Worm (Caenorhabditis elegans): ENCODE results near the gene hsd-3.

Gene hsd-3

DNA sequence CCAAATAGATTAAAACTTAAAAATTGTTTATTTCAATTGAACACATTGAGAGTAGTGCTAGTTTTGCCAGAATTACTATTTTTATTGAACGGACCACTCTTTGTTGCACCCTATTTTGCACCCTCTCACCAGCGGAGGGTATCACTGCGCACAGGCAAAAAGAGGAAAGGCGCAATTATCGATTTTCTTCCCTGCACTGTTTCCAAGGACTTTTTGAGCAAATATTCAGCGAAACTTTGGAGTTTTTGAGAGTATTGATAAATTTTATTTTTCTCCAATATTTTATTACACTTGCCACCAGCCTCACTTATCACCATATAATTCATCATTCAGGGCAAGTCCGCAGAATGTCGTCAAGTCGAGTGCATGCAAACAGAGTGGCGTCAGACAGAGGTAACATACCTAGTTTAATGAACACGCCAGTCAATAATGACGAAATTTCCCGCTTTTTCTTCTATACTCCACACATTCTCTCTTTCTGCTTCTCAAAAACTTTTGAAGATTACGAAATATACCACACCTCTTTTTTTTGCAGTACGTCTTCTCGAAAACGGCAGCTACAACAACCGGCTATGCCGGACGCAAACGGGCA, 9.1 kb downstream of the hsd-3 start:
- TF ChIP-seq nhr-84 (tag; optimal IDR thresholded peaks at IDR 0.05) = no peak
- no peak for TF ChIP-seq nhr-12 (tag; optimal IDR thresholded peaks at IDR 0.05)
- TF ChIP-seq lsy-2 (tag; optimal IDR thresholded peaks at IDR 0.05) = peak in 1 of 2 experiments; percentile 45
- peak; percentile 30 for TF ChIP-seq blmp-1 (tag; optimal IDR thresholded peaks at IDR 0.05)
- peak; percentile 35 for TF ChIP-seq C16A3.4 (tag; optimal IDR thresholded peaks at IDR 0.05)
- no peak for TF ChIP-seq unc-62 (GFP tag; optimal IDR thresholded peaks at IDR 0.05)
- peak; percentile 8 for TF ChIP-seq hpl-2 (GFP tag; optimal IDR thresholded peaks at IDR 0.05)
- peak; percentile 50 for TF ChIP-seq mep-1 (tag; optimal IDR thresholded peaks at IDR 0.05)
- TF ChIP-seq unc-130 (tag; optimal IDR thresholded peaks at IDR 0.05) = peak; percentile 21
- TF ChIP-seq nhr-85 (tag) = no peak
- TF ChIP-seq dpl-1 (GFP tag; optimal IDR thresholded peaks at IDR 0.05) = peak in 1 of 3 experiments; percentile 6
- peak; percentile 17 for TF ChIP-seq xbp-1 (tag; optimal IDR thresholded peaks at IDR 0.05)
- TF ChIP-seq zip-4 (GFP tag; optimal IDR thresholded peaks at IDR 0.05) = no peak
- no peak for TF ChIP-seq ztf-4 (tag; optimal IDR thresholded peaks at IDR 0.05)
- TF ChIP-seq Y116A8C.19 (tag; optimal IDR thresholded peaks at IDR 0.05; ENCODE audit: borderline replicate concordance) = no peak
- peak; percentile 75 for TF ChIP-seq F16B12.6 (tag; optimal IDR thresholded peaks at IDR 0.05)
- peak; percentile 47 for TF ChIP-seq snu-23 (GFP tag; optimal IDR thresholded peaks at IDR 0.05)
- peak; percentile 16 for TF ChIP-seq elt-2 (tag; optimal IDR thresholded peaks at IDR 0.05)
- TF ChIP-seq lin-35 (GFP tag; optimal IDR thresholded peaks at IDR 0.05) = peak in 1 of 2 experiments; percentile 49
- TF ChIP-seq nhr-47 (tag; optimal IDR thresholded peaks at IDR 0.05) = no peak
- TF ChIP-seq lin-14 (GFP tag; optimal IDR thresholded peaks at IDR 0.05) = peak; percentile 56
- peak; percentile 37 for TF ChIP-seq nhr-71 (tag; optimal IDR thresholded peaks at IDR 0.05)
- TF ChIP-seq efl-1 (optimal IDR thresholded peaks at IDR 0.05) = peak in 1 of 2 experiments; percentile 44
- TF ChIP-seq efl-1 (GFP tag; optimal IDR thresholded peaks at IDR 0.05 in 1 of 2) = peak in 1 of 2 experiments; percentile 0
- peak; percentile 18 for TF ChIP-seq swsn-7 (tag; optimal IDR thresholded peaks at IDR 0.05)
- peak; percentile 46 for TF ChIP-seq skn-1 (tag; optimal IDR thresholded peaks at IDR 0.05)
- TF ChIP-seq ceh-90 (tag; optimal IDR thresholded peaks at IDR 0.05) = no peak

DNA sequence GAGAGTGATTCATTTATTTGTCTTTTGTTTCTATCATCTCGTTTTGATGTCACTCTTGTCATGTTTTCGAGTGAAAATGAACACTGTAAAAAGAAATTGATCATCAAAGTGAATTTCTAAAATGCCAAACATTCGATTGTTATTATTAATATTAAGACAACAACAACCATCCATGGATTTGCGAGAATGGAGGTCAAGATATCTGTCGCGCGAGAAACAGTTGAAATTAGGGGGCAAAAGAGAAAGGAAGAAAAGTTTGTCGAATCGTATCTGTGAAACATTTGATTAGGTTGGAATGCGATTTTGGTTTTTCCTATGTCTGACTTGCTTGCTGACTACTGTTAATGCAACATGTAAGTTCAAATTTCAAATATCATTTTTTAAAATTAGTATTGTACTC, 11.9 kb downstream of the hsd-3 start, which contains the start of gene ZC449.2:
TSS of gene ZC449.2 (plus strand) at position 290 of the 400 bp plus-strand sequence.
- TF ChIP-seq lin-14 (GFP tag; optimal IDR thresholded peaks at IDR 0.05) (no peak), blmp-1 (tag; optimal IDR thresholded peaks at IDR 0.05) (peak; percentile 85), sup-37 (GFP tag; optimal IDR thresholded peaks at IDR 0.05) (no peak), C04F5.9 (tag; optimal IDR thresholded peaks at IDR 0.05) (no peak)

DNA sequence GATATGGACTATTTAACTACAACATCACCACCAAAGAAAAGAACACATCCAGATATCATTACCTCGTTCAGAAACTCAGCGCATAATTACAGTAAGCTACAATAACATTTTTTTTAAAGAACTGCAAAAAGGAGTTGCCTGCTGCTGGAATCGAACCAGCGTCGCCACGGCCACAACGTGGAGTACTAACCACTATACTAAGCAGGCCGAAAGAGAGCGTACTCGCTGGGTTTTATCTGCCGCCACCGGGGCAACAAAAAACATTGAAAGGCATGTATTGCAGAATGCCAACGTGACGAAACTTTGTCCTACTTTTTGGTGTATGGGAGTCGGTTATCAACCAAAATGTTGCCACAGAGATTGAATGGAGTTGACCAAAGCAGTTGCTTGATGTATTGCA, 13.6 kb downstream of the hsd-3 start:
- TF ChIP-seq ztf-4 (tag; optimal IDR thresholded peaks at IDR 0.05) = no peak
- peak; percentile 54 for TF ChIP-seq tbx-2 (tag; optimal IDR thresholded peaks at IDR 0.05)
- TF ChIP-seq ceh-63 (GFP tag; optimal IDR thresholded peaks at IDR 0.05) = no peak
- no peak for TF ChIP-seq lin-39 (tag; optimal IDR thresholded peaks at IDR 0.05)
- TF ChIP-seq nhr-28 (tag; optimal IDR thresholded peaks at IDR 0.05) = no peak
- TF ChIP-seq xbp-1 (tag; optimal IDR thresholded peaks at IDR 0.05) = peak; percentile 63
- no peak for TF ChIP-seq ceh-8 (GFP tag; optimal IDR thresholded peaks at IDR 0.05)
- peak; percentile 58 for TF ChIP-seq lin-14 (GFP tag; optimal IDR thresholded peaks at IDR 0.05)
- peak in 1 of 2 experiments; percentile 63 for TF ChIP-seq mdl-1 (tag; optimal IDR thresholded peaks at IDR 0.05)
- TF ChIP-seq fkh-8 (tag; optimal IDR thresholded peaks at IDR 0.05) = peak; percentile 68
- no peak for TF ChIP-seq ceh-90 (tag; optimal IDR thresholded peaks at IDR 0.05)
- TF ChIP-seq alr-1 (tag; optimal IDR thresholded peaks at IDR 0.05; ENCODE audit: borderline replicate concordance) = no peak
- no peak for TF ChIP-seq ces-1 (GFP tag; optimal IDR thresholded peaks at IDR 0.05)
- TF ChIP-seq C16A3.4 (tag; optimal IDR thresholded peaks at IDR 0.05) = peak; percentile 66
- TF ChIP-seq pag-3 (tag; optimal IDR thresholded peaks at IDR 0.05; ENCODE audit: borderline replicate concordance, insufficient read depth) = no peak
- no peak for TF ChIP-seq pqm-1 (tag; optimal IDR thresholded peaks at IDR 0.05)
- no peak for TF ChIP-seq C34B4.2 (tag; optimal IDR thresholded peaks at IDR 0.05)
- TF ChIP-seq C04F5.9 (tag; optimal IDR thresholded peaks at IDR 0.05) = no peak
- no peak for TF ChIP-seq sptf-1 (tag; optimal IDR thresholded peaks at IDR 0.05)
- TF ChIP-seq rnt-1 (tag; optimal IDR thresholded peaks at IDR 0.05) = peak; percentile 65
- TF ChIP-seq nhr-76 (tag; optimal IDR thresholded peaks at IDR 0.05) = no peak
- TF ChIP-seq nhr-12 (tag; optimal IDR thresholded peaks at IDR 0.05) = no peak
- TF ChIP-seq mep-1 (tag; optimal IDR thresholded peaks at IDR 0.05) = peak; percentile 49
- peak; percentile 23 for TF ChIP-seq zip-4 (GFP tag; optimal IDR thresholded peaks at IDR 0.05)
- TF ChIP-seq fos-1 (tag; optimal IDR thresholded peaks at IDR 0.05) = no peak
- TF ChIP-seq lsy-2 (tag; optimal IDR thresholded peaks at IDR 0.05) = peak; percentile 19 to 53
- TF ChIP-seq snu-23 (GFP tag; optimal IDR thresholded peaks at IDR 0.05) = peak; percentile 83
- TF ChIP-seq blmp-1 (tag; optimal IDR thresholded peaks at IDR 0.05) = peak; percentile 17
- TF ChIP-seq nhr-77 (tag; optimal IDR thresholded peaks at IDR 0.05) = peak; percentile 41
- no peak for TF ChIP-seq nhr-90 (tag; optimal IDR thresholded peaks at IDR 0.05; ENCODE audit: poor library complexity)
- no peak for TF ChIP-seq unc-30 (tag; optimal IDR thresholded peaks at IDR 0.05)

Data from whole organism, L1 larva.